Fruit fly (Drosophila melanogaster): ENCODE data around the gene Scsalpha2.
A peak's percentile ranks its signal among the peaks of the same experiment; 100 is the strongest.

Scsalpha2 gene

dm6 chr3R:19509186-19509522 is 46.3 kb upstream of the Scsalpha2 start (continued):
- no peak for TF ChIP-seq Vsx1 (GFP tag; optimal IDR thresholded peaks at IDR 0.05)
- peak; percentile 98 for TF ChIP-seq Adf1 (GFP tag; IDR thresholded peaks at IDR 0.05)
- peak; percentile 8; the same call in 1 of the 2 replicates for TF ChIP-seq chm (GFP tag; IDR thresholded peaks at IDR 0.05)
- TF ChIP-seq HLH4C (GFP tag; IDR thresholded peaks at IDR 0.05; ENCODE audit: partially characterized antibody), result 0 out of 3 replicates have a peak, but pooled peaks have one; percentile 8

- TF ChIP-seq Trl (optimal IDR thresholded peaks at IDR 0.05), result peak; percentile 79
- TF ChIP-seq Trl (GFP tag; optimal IDR thresholded peaks at IDR 0.05), result no peak
- TF ChIP-seq sug (tag; optimal IDR thresholded peaks at IDR 0.05), result no peak
- 0 out of 3 replicates have a peak, but pooled peaks have one; percentile 20 for TF ChIP-seq Dbx (GFP tag; IDR thresholded peaks at IDR 0.05)
- TF ChIP-seq pros (GFP tag; optimal IDR thresholded peaks at IDR 0.05), result no peak
- TF ChIP-seq CG2678 (tag; optimal IDR thresholded peaks at IDR 0.05), result peak; percentile 35
- no peak for TF ChIP-seq CG10366 (GFP tag; IDR thresholded peaks at IDR 0.05)
- no peak for TF ChIP-seq esg (GFP tag; conservative IDR thresholded peaks at IDR 0.05)
- no peak for TF ChIP-seq BEAF-32 (GFP tag; optimal IDR thresholded peaks at IDR 0.05)
- no peak for TF ChIP-seq CG14441 (GFP tag; IDR thresholded peaks at IDR 0.05)
- TF ChIP-seq lilli (GFP tag; optimal IDR thresholded peaks at IDR 0.05), result no peak
- TF ChIP-seq wor (GFP tag; IDR thresholded peaks at IDR 0.05), result no peak
- peak; percentile 30 for TF ChIP-seq BtbVII (GFP tag; optimal IDR thresholded peaks at IDR 0.05)
- no peak for TF ChIP-seq CG1529 (GFP tag; optimal IDR thresholded peaks at IDR 0.05)
- TF ChIP-seq shn (GFP tag; optimal IDR thresholded peaks at IDR 0.05), result no peak
- TF ChIP-seq CG3281 (GFP tag; optimal IDR thresholded peaks at IDR 0.05), result peak; percentile 18
- no peak for TF ChIP-seq Bdp1 (GFP tag; optimal IDR thresholded peaks at IDR 0.05)
- TF ChIP-seq sim (GFP tag; IDR thresholded peaks at IDR 0.05), result no peak
- no peak for TF ChIP-seq psq (GFP tag; optimal IDR thresholded peaks at IDR 0.05)
- no peak for TF ChIP-seq Pdp1 (GFP tag; optimal IDR thresholded peaks at IDR 0.05)
- no peak for TF ChIP-seq CG2889 (GFP tag; IDR thresholded peaks at IDR 0.05)
- TF ChIP-seq sens-2 (GFP tag; IDR thresholded peaks at IDR 0.05), result no peak
- TF ChIP-seq CG10979 (tag; optimal IDR thresholded peaks at IDR 0.05), result no peak
- peak in 1 of 2 experiments; percentile 9 for TF ChIP-seq crp (GFP tag; optimal IDR thresholded peaks at IDR 0.05)
- TF ChIP-seq cwo (GFP tag; optimal IDR thresholded peaks at IDR 0.05), result no peak
- TF ChIP-seq lola (GFP tag; optimal IDR thresholded peaks at IDR 0.05), result no peak
- no peak for TF ChIP-seq CG7372 (GFP tag; IDR thresholded peaks at IDR 0.05)
- TF ChIP-seq Sry-δ (GFP tag; optimal IDR thresholded peaks at IDR 0.05), result no peak
- TF ChIP-seq Sox100B (GFP tag; optimal IDR thresholded peaks at IDR 0.05), result peak; percentile 29
- TF ChIP-seq CG2120 (GFP tag; optimal IDR thresholded peaks at IDR 0.05), result peak; percentile 8
- TF ChIP-seq hth (optimal IDR thresholded peaks at IDR 0.05), result no peak
- peak; percentile 20 for TF ChIP-seq CG13296 (GFP tag; optimal IDR thresholded peaks at IDR 0.05)
- TF ChIP-seq CG15269 (tag; optimal IDR thresholded peaks at IDR 0.05), result peak; percentile 22
- no peak for TF ChIP-seq Scr (GFP tag; IDR thresholded peaks at IDR 0.05; ENCODE audit: partially characterized antibody)
- no peak for TF ChIP-seq Dip3 (GFP tag; optimal IDR thresholded peaks at IDR 0.05)
- no peak for TF ChIP-seq CG43689 (GFP tag; IDR thresholded peaks at IDR 0.05)
- TF ChIP-seq luna (GFP tag; optimal IDR thresholded peaks at IDR 0.05), result no peak
- peak; percentile 94 for TF ChIP-seq D19A (tag; optimal IDR thresholded peaks at IDR 0.05)
- TF ChIP-seq Blimp-1 (GFP tag; optimal IDR thresholded peaks at IDR 0.05), result no peak
- no peak for TF ChIP-seq amos (GFP tag; IDR thresholded peaks at IDR 0.05; ENCODE audit: partially characterized antibody)
- peak; percentile 10 for TF ChIP-seq CG12071 (GFP tag; optimal IDR thresholded peaks at IDR 0.05)
- no peak for TF ChIP-seq Mes4 (GFP tag; optimal IDR thresholded peaks at IDR 0.05)
- no peak for TF ChIP-seq kay (GFP tag; optimal IDR thresholded peaks at IDR 0.05)
- TF ChIP-seq CrebB (tag; optimal IDR thresholded peaks at IDR 0.05), result no peak
Measured at dm6 chr3R:19508388-19509185, 45.7 kb upstream of the Scsalpha2 start.

Data from whole organism, embryonic.